Worm (Caenorhabditis elegans) whole organism, L3 larva: ENCODE data around the gene npp-1.

ENCODE experiments used
- aly-2 ChIP-seq: fragments of 150-350 bp; optimal IDR thresholded peaks from 2 replicates; lab custom pipeline; 2014; ENCODE audit warnings: missing biosample characterization, missing genetic modification characterization
- daf-12 ChIP-seq: fragments of 150-350 bp; optimal IDR thresholded peaks from 2 replicates; lab custom pipeline; 2014; ENCODE audit warnings: missing biosample characterization, missing genetic modification reagents, missing genetic modification characterization
- elt-1 ChIP-seq: fragments of 150-350 bp; optimal IDR thresholded peaks from 2 replicates; lab custom pipeline; 2014; ENCODE audit warnings: missing biosample characterization, missing genetic modification characterization
- fos-1 ChIP-seq: fragments of 150-350 bp; optimal IDR thresholded peaks from 2 replicates; lab custom pipeline; 2014; ENCODE audit warnings: missing biosample characterization, missing genetic modification characterization
- nfya-1 ChIP-seq: sonication (generic microtip); optimal IDR thresholded peaks from 2 replicates; lab custom pipeline; 2017; ENCODE audit warnings: missing genetic modification characterization, mild to moderate bottlenecking, missing compliant biosample characterization, antibody characterized with exemption, moderate library complexity; ENCODE audit not compliant: insufficient read depth
- nhr-25 ChIP-seq: sonication (generic microtip); optimal IDR thresholded peaks from 2 replicates; lab custom pipeline; 2017; ENCODE audit warnings: missing biosample characterization, missing genetic modification characterization
- nhr-43 ChIP-seq: sonication (generic microtip); optimal IDR thresholded peaks from 2 replicates; lab custom pipeline; 2016; ENCODE audit warnings: mild to moderate bottlenecking, missing genetic modification characterization, missing compliant biosample characterization; ENCODE audit not compliant: poor library complexity, severe bottlenecking
- nhr-67 ChIP-seq: fragments of 150-350 bp; optimal IDR thresholded peaks from 2 replicates; lab custom pipeline; 2014; ENCODE audit warnings: missing biosample characterization, missing genetic modification characterization
- tbx-2 ChIP-seq: sonication (generic microtip); optimal IDR thresholded peaks from 2 replicates; lab custom pipeline; 2016; ENCODE audit warnings: mild to moderate bottlenecking, missing genetic modification characterization, missing compliant biosample characterization

DNA sequence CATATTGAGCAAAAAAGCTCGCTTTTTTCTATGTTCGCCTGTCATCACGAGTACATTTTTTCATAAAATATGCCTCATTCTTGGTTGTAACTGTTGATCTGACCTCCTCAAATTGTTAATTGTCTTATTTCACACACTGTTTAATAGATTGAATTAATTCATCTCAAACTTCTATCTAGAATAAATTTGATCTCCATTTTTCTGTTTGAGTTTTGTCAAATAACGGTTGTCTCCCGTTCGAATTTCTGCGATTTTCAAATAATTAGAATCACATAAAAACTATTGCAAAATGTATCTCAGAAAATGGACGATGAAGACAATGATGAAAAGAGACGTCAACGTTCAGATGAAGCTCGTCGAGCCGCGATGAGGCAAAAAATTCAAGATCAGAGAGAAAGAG, 3.6 kb downstream of the npp-1 start, which contains the start of gene K07F5.14:
- TF ChIP-seq nfya-1 (tag; lab: Kevin White, UChicago) (no peak), nhr-43 (tag; lab: Kevin White, UChicago) (no peak), elt-1 (tag; lab: Kevin White, UChicago) (no peak), nhr-67 (tag; lab: Kevin White, UChicago) (no peak), nhr-25 (tag; lab: Kevin White, UChicago) (no peak), aly-2 (tag; lab: Kevin White, UChicago) (no peak), fos-1 (tag; lab: Kevin White, UChicago) (no peak), tbx-2 (tag; lab: Kevin White, UChicago) (no peak), daf-12 (no peak)
